Fruit fly (Drosophila melanogaster): Measurements from ENCODE around the gene nocte.
A peak's percentile ranks its signal among the peaks of the same experiment; 100 is the strongest.

Gene nocte

DNA sequence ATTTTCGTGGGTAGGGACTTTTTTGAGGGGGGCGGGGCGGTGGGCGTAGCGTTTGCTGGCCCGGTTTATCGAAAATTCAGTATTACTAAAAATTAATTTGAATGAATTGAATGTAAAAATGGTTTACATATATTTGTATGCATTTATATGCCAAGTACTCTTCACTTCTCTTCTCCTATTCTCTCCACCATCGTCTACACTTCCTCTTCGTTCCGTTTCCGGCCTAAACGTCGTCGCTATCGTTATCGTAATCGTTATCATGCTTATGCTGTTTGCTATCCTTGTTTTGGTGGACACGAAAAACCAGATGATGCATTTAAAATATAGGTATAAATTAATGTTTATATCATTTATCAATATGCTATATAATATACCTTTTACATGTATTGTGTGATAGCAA lies 12.5 kb downstream of the nocte start (continued):
- peak; percentile 8 for TF ChIP-seq CG12219 (GFP tag; optimal IDR thresholded peaks at IDR 0.05)
- TF ChIP-seq unc-4 (GFP tag; IDR thresholded peaks at IDR 0.05; ENCODE audit: partially characterized antibody), result no peak
- peak; percentile 43 for TF ChIP-seq nom (GFP tag; optimal IDR thresholded peaks at IDR 0.05)
- no peak for TF ChIP-seq Drgx (GFP tag; IDR thresholded peaks at IDR 0.05)
- TF ChIP-seq ci (GFP tag; IDR thresholded peaks at IDR 0.05), result peak; percentile 63; the same call in 1 of the 3 replicates
- peak; percentile 91 for TF ChIP-seq Ets97D (GFP tag; optimal IDR thresholded peaks at IDR 0.05)
- no peak for TF ChIP-seq da (GFP tag; optimal IDR thresholded peaks at IDR 0.05)
- no peak for TF ChIP-seq Doc2 (GFP tag; IDR thresholded peaks at IDR 0.05)
- no peak for TF ChIP-seq klu (GFP tag; IDR thresholded peaks at IDR 0.05)
- no peak for TF ChIP-seq kah (GFP tag; optimal IDR thresholded peaks at IDR 0.05)
- no peak for TF ChIP-seq CG4360 (GFP tag; IDR thresholded peaks at IDR 0.05)
- no peak for TF ChIP-seq Side (GFP tag; optimal IDR thresholded peaks at IDR 0.05)
- no peak for TF ChIP-seq CG11456 (GFP tag; IDR thresholded peaks at IDR 0.05)
- TF ChIP-seq z (GFP tag; IDR thresholded peaks at IDR 0.05), result no peak
- no peak for TF ChIP-seq CG14014 (GFP tag; IDR thresholded peaks at IDR 0.05)
- no peak for TF ChIP-seq Rfx (GFP tag; IDR thresholded peaks at IDR 0.05)
- peak; percentile 48 for TF ChIP-seq sens (GFP tag)
- no peak for TF ChIP-seq abd-A (tag; optimal IDR thresholded peaks at IDR 0.05)
- TF ChIP-seq pb (GFP tag; optimal IDR thresholded peaks at IDR 0.05), result no peak
- no peak for TF ChIP-seq Doc3 (GFP tag; IDR thresholded peaks at IDR 0.05; ENCODE audit: partially characterized antibody)
- no peak for TF ChIP-seq HLHmδ (GFP tag; optimal IDR thresholded peaks at IDR 0.05)
- TF ChIP-seq CG30403 (GFP tag; optimal IDR thresholded peaks at IDR 0.05), result no peak
- TF ChIP-seq esg (GFP tag; conservative IDR thresholded peaks at IDR 0.05), result no peak
- TF ChIP-seq sens-2 (GFP tag; IDR thresholded peaks at IDR 0.05), result no peak
- TF ChIP-seq CG6854 (GFP tag; optimal IDR thresholded peaks at IDR 0.05), result peak; percentile 4
- TF ChIP-seq gcm (GFP tag; optimal IDR thresholded peaks at IDR 0.05), result peak; percentile 45
- TF ChIP-seq ken (GFP tag; IDR thresholded peaks at IDR 0.05), result no peak
- peak; percentile 30 for TF ChIP-seq unpg (GFP tag; optimal IDR thresholded peaks at IDR 0.05)
- TF ChIP-seq Chrac-16 (GFP tag; optimal IDR thresholded peaks at IDR 0.05), result no peak
- TF ChIP-seq Poxn (GFP tag; IDR thresholded peaks at IDR 0.05), result no peak
- TF ChIP-seq ERR (GFP tag; optimal IDR thresholded peaks at IDR 0.05), result no peak
- peak; percentile 18 for TF ChIP-seq bcd (GFP tag; optimal IDR thresholded peaks at IDR 0.05)
- peak; percentile 5 for TF ChIP-seq CG9437 (GFP tag; optimal IDR thresholded peaks at IDR 0.05)
- TF ChIP-seq wek (GFP tag; optimal IDR thresholded peaks at IDR 0.05), result peak; percentile 45
- no peak for TF ChIP-seq gem (tag; optimal IDR thresholded peaks at IDR 0.05)
- peak; percentile 15 for TF ChIP-seq CG18262 (tag; optimal IDR thresholded peaks at IDR 0.05)

DNA sequence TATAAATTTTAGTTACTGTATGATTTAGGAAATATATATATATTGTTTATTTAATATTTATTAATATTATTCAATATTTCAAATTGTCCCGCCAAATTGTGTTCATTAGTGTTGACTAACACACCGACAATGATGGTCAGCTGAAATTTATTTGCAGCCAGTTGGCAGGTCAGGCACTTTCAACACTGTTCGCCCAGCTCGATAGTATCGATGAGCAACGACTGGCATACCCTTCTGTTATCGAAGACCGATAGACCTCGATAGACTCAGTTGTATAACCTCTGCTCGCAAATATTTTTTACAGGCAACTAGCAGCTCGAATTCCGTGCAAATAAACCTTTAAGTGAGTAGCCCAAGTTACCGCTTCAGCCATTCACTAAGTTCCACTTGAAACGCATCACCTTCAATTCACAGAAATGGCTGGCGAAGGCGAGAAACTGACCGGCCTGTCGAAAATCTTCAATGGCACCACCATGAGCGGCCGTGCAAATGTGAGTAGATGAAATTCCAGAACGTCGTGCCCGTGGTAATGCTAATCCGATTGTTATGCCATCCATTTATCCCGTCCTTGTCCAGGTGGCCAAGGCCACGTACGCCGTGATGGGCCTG lies 13.9 kb downstream of the nocte start, which contains the start of gene Neb-cGP:
Gene Neb-cGP (plus strand): TSS at position 231 of the 609 bp plus-strand sequence.
- TF ChIP-seq HLH4C (GFP tag; IDR thresholded peaks at IDR 0.05; ENCODE audit: partially characterized antibody), result peak; percentile 94
- peak; percentile 98 for TF ChIP-seq Bgb (GFP tag; IDR thresholded peaks at IDR 0.05; ENCODE audit: partially characterized antibody)
- no peak for TF ChIP-seq danr (GFP tag; IDR thresholded peaks at IDR 0.05)
- TF ChIP-seq CG10321 (GFP tag; IDR thresholded peaks at IDR 0.05), result no peak
- peak; percentile 52 for TF ChIP-seq ssp (GFP tag; IDR thresholded peaks at IDR 0.05)
- TF ChIP-seq CG6654 (GFP tag; optimal IDR thresholded peaks at IDR 0.05), result no peak
- no peak for TF ChIP-seq luna (GFP tag; optimal IDR thresholded peaks at IDR 0.05)
- TF ChIP-seq hbn (GFP tag; IDR thresholded peaks at IDR 0.05; ENCODE audit: partially characterized antibody), result peak; percentile 93
- no peak for TF ChIP-seq jigr1 (GFP tag; IDR thresholded peaks at IDR 0.05)
- peak; percentile 24 for TF ChIP-seq salm (tag; optimal IDR thresholded peaks at IDR 0.05)
- TF ChIP-seq CG9797 (GFP tag; optimal IDR thresholded peaks at IDR 0.05), result peak; percentile 55
- no peak for TF ChIP-seq nau (GFP tag; optimal IDR thresholded peaks at IDR 0.05)
- TF ChIP-seq CG6254 (GFP tag; optimal IDR thresholded peaks at IDR 0.05), result peak; percentile 25
- peak; percentile 47 for TF ChIP-seq CHES-1-like (GFP tag; optimal IDR thresholded peaks at IDR 0.05)
- TF ChIP-seq chinmo (GFP tag; IDR thresholded peaks at IDR 0.05; ENCODE audit: partially characterized antibody), result peak; percentile 91; the same call in 2 of the 4 replicates
- peak; percentile 59 for TF ChIP-seq CG7987 (GFP tag; optimal IDR thresholded peaks at IDR 0.05)
- no peak for TF ChIP-seq Kr (GFP tag; optimal IDR thresholded peaks at IDR 0.05)
